Worm (Caenorhabditis elegans) whole organism, L3 larva: Measurements from ENCODE around the gene wdr-31.

ENCODE experiments used
- ZK546.5 ChIP-seq: sonication (generic microtip); optimal IDR thresholded peaks from 2 replicates; lab custom pipeline; 2017; ENCODE audit warnings: missing biosample characterization, missing genetic modification characterization
- egl-27 ChIP-seq: sonication (generic microtip); optimal IDR thresholded peaks from 4 replicates; lab custom pipeline; 2017; ENCODE audit warnings: missing biosample characterization, missing genetic modification reagents, missing genetic modification characterization
- elt-1 ChIP-seq: fragments of 150-350 bp; optimal IDR thresholded peaks from 2 replicates; lab custom pipeline; 2014; ENCODE audit warnings: missing biosample characterization, missing genetic modification characterization
- elt-2 ChIP-seq: sonication (generic microtip); optimal IDR thresholded peaks from 2 replicates; lab custom pipeline; 2016; ENCODE audit warnings: missing genetic modification reagents, mild to moderate bottlenecking, missing genetic modification characterization, missing compliant biosample characterization
- mdl-1 ChIP-seq: fragments of 150-350 bp; optimal IDR thresholded peaks from 2 replicates; lab custom pipeline; 2014; ENCODE audit warnings: missing biosample characterization, missing genetic modification characterization
- tbx-2 ChIP-seq: sonication (generic microtip); optimal IDR thresholded peaks from 2 replicates; lab custom pipeline; 2016; ENCODE audit warnings: mild to moderate bottlenecking, missing genetic modification characterization, missing compliant biosample characterization
- unc-39 ChIP-seq: sonication (generic microtip); optimal IDR thresholded peaks from 4 replicates; lab custom pipeline; 2017; ENCODE audit warnings: missing biosample characterization, missing genetic modification characterization
- unc-62 ChIP-seq: fragments of 150-350 bp; sonication (generic microtip); optimal IDR thresholded peaks from 4 replicates; lab custom pipeline; 2014; ENCODE audit warnings: missing biosample characterization, missing genetic modification reagents, missing genetic modification characterization
- zag-1 ChIP-seq: fragments of 150-350 bp; optimal IDR thresholded peaks from 2 replicates; lab custom pipeline; 2014; ENCODE audit warnings: missing biosample characterization, missing genetic modification characterization

ce11 chrII:2757954-2758353 is 22.9 kb upstream of the wdr-31 start, which contains the start of gene F29A7.8:
- TF ChIP-seq mdl-1: no peak
- no peak for TF ChIP-seq egl-27 (tag; lab: Kevin White, UChicago)
- no peak for TF ChIP-seq tbx-2 (tag; lab: Kevin White, UChicago)
- no peak for TF ChIP-seq unc-62
- no peak for TF ChIP-seq elt-2 (tag; lab: Kevin White, UChicago)
- TF ChIP-seq zag-1 (tag; lab: Kevin White, UChicago): no peak
- TF ChIP-seq unc-39 (tag; lab: Kevin White, UChicago): no peak
- no peak for TF ChIP-seq elt-1 (tag; lab: Kevin White, UChicago)
- TF ChIP-seq ZK546.5 (tag; lab: Kevin White, UChicago): no peak
